In the genomic region with DNA sequence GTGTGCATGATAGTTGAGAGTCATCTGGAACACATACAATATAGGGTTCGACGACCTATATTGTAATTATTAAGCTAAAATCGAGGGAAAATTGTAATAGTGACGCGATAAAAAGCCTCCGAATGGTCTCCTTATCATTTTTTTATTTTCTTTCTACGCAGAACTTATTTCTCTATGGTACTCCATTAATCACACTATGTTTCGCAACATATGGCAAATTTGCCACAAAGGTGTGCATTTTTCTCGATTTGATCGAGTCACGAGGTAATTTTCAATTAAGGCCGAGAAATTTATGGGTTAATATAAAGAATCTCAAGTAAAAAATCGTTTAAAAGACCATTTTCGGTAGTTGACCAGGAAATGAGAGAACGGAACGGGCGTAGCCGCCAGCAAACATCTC, we compare ENCODE assay signal across 5 worm cellular contexts.
A peak's percentile ranks its signal among the peaks of the same experiment; 100 is the strongest.
TF ChIP-seq lines count a peak whose summit lies in the region.

A gene (minus strand): TSS at position 24 of the 400 bp plus-strand sequence.

TF ChIP-seq in whole organism, L1 larva, 84 proteins besides CTCF, POLR2A, EP300 and RAD21 (continues in another document):
- TF ChIP-seq nhr-20 (tag; optimal IDR thresholded peaks at IDR 0.05; lab: Kevin White, UChicago) (no peak), nhr-85 (tag; lab: Kevin White, UChicago) (peak; percentile 20), alr-1 (tag; optimal IDR thresholded peaks at IDR 0.05; lab: Kevin White, UChicago; ENCODE audit: borderline replicate concordance) (no peak), lsy-2 (tag; optimal IDR thresholded peaks at IDR 0.05; lab: Kevin White, UChicago) (no peak), aha-1 (tag; optimal IDR thresholded peaks at IDR 0.05; lab: Kevin White, UChicago) (no peak), elt-2 (tag; optimal IDR thresholded peaks at IDR 0.05; lab: Kevin White, UChicago) (peak; percentile 38), swsn-7 (tag; optimal IDR thresholded peaks at IDR 0.05; lab: Kevin White, UChicago) (no peak), efl-1 (optimal IDR thresholded peaks at IDR 0.05; lab: Kevin White, UChicago) (no peak), efl-1 (GFP tag; optimal IDR thresholded peaks at IDR 0.05 in 1 of 2; lab: Kevin White, UChicago) (peak in 1 of 2 experiments; percentile 9), ceh-63 (GFP tag; optimal IDR thresholded peaks at IDR 0.05; lab: Kevin White, UChicago) (no peak), unc-98 (GFP tag; IDR thresholded peaks at IDR 0.05; lab: Robert Waterston, UW) (no peak), mab-9 (GFP tag; IDR thresholded peaks at IDR 0.05; lab: Robert Waterston, UW) (no peak), nhr-77 (tag; optimal IDR thresholded peaks at IDR 0.05; lab: Kevin White, UChicago) (no peak), Y116A8C.19 (tag; optimal IDR thresholded peaks at IDR 0.05; lab: Kevin White, UChicago; ENCODE audit: borderline replicate concordance) (no peak), nhr-237 (tag; optimal IDR thresholded peaks at IDR 0.05; lab: Kevin White, UChicago) (no peak), skn-1 (tag; optimal IDR thresholded peaks at IDR 0.05; lab: Kevin White, UChicago) (no peak), zag-1 (tag; optimal IDR thresholded peaks at IDR 0.05; lab: Kevin White, UChicago) (no peak), lin-35 (GFP tag; optimal IDR thresholded peaks at IDR 0.05; lab: Kevin White, UChicago) (no peak)

TF ChIP-seq in whole organism, L2 larva, 48 proteins besides CTCF, POLR2A, EP300 and RAD21:
- TF ChIP-seq crh-2 (tag; optimal IDR thresholded peaks at IDR 0.05; lab: Kevin White, UChicago) (peak; percentile 38), sma-9 (GFP tag; optimal IDR thresholded peaks at IDR 0.05; lab: Kevin White, UChicago) (peak; percentile 31), sma-9 (tag; optimal IDR thresholded peaks at IDR 0.05; lab: Kevin White, UChicago) (no peak), lin-11 (tag; optimal IDR thresholded peaks at IDR 0.05; lab: Kevin White, UChicago) (no peak), fos-1 (tag; optimal IDR thresholded peaks at IDR 0.05; lab: Kevin White, UChicago) (peak; percentile 75)

TF ChIP-seq in whole organism, L3 larva, 47 proteins besides CTCF, POLR2A, EP300 and RAD21:
- TF ChIP-seq zag-1 (tag; optimal IDR thresholded peaks at IDR 0.05; lab: Kevin White, UChicago): no peak
- no peak for TF ChIP-seq nhr-25 (tag; optimal IDR thresholded peaks at IDR 0.05; lab: Kevin White, UChicago)
- TF ChIP-seq fkh-10 (GFP tag; optimal IDR thresholded peaks at IDR 0.05; lab: Kevin White, UChicago): no peak
- no peak for TF ChIP-seq sea-2 (GFP tag; optimal IDR thresholded peaks at IDR 0.05; lab: Kevin White, UChicago)
- no peak for TF ChIP-seq unc-62 (GFP tag; optimal IDR thresholded peaks at IDR 0.05; lab: Kevin White, UChicago)
- no peak for TF ChIP-seq lin-39 (tag; optimal IDR thresholded peaks at IDR 0.05; lab: Kevin White, UChicago)
- TF ChIP-seq jun-1 (tag; optimal IDR thresholded peaks at IDR 0.05; lab: Kevin White, UChicago): peak; percentile 12
- peak; percentile 24 for TF ChIP-seq nhr-23 (tag; optimal IDR thresholded peaks at IDR 0.05; lab: Kevin White, UChicago)
- no peak for TF ChIP-seq nhr-12 (tag; optimal IDR thresholded peaks at IDR 0.05; lab: Kevin White, UChicago)
- no peak for TF ChIP-seq nhr-11 (tag; optimal IDR thresholded peaks at IDR 0.05; lab: Kevin White, UChicago)
- peak; percentile 76 for TF ChIP-seq elt-2 (tag; optimal IDR thresholded peaks at IDR 0.05; lab: Kevin White, UChicago)
- TF ChIP-seq pqm-1 (tag; optimal IDR thresholded peaks at IDR 0.05; lab: Kevin White, UChicago): peak; percentile 63

TF ChIP-seq in whole organism, L4 larva, 104 proteins besides CTCF, POLR2A, EP300 and RAD21 (continues in another document):
- TF ChIP-seq ama-1 (optimal IDR thresholded peaks at IDR 0.05; lab: Kevin White, UChicago): no peak
- TF ChIP-seq zfp-3 (GFP tag; conservative IDR thresholded peaks at IDR 0.05; lab: Robert Waterston, UW): no peak
- TF ChIP-seq egl-43 (GFP tag; IDR thresholded peaks at IDR 0.05; lab: Robert Waterston, UW): no peak
- no peak for TF ChIP-seq zip-11 (GFP tag; IDR thresholded peaks at IDR 0.05; lab: Robert Waterston, UW)
- no peak for TF ChIP-seq snpc-4 (tag; optimal IDR thresholded peaks at IDR 0.05; lab: Kevin White, UChicago)
- TF ChIP-seq daf-19 (GFP tag; conservative IDR thresholded peaks at IDR 0.05; lab: Robert Waterston, UW): no peak
- no peak for TF ChIP-seq dmd-6 (GFP tag; IDR thresholded peaks at IDR 0.05; lab: Robert Waterston, UW)
- TF ChIP-seq lin-39 (tag; optimal IDR thresholded peaks at IDR 0.05; lab: Kevin White, UChicago): no peak
- no peak for TF ChIP-seq madf-9 (GFP tag; conservative IDR thresholded peaks at IDR 0.05; lab: Robert Waterston, UW)
- no peak for TF ChIP-seq D1046.2 (GFP tag; IDR thresholded peaks at IDR 0.05; lab: Robert Waterston, UW)
- no peak for TF ChIP-seq daf-12 (tag; optimal IDR thresholded peaks at IDR 0.05; lab: Kevin White, UChicago)
- TF ChIP-seq fos-1 (tag; optimal IDR thresholded peaks at IDR 0.05; lab: Kevin White, UChicago): no peak
- TF ChIP-seq hlh-11 (tag; optimal IDR thresholded peaks at IDR 0.05; lab: Kevin White, UChicago): peak; percentile 56
- TF ChIP-seq nhr-28 (tag; optimal IDR thresholded peaks at IDR 0.05; lab: Kevin White, UChicago): peak; percentile 70
- TF ChIP-seq nhr-25 (tag; optimal IDR thresholded peaks at IDR 0.05; lab: Kevin White, UChicago; ENCODE audit: borderline replicate concordance, insufficient read depth): no peak
- no peak for TF ChIP-seq zip-2 (tag; optimal IDR thresholded peaks at IDR 0.05; lab: Kevin White, UChicago)
- TF ChIP-seq Y5F2A.4 (GFP tag; optimal IDR thresholded peaks at IDR 0.05; lab: Kevin White, UChicago): no peak
- TF ChIP-seq aha-1 (tag; lab: Kevin White, UChicago): peak; percentile 91
- TF ChIP-seq duxl-1 (tag; optimal IDR thresholded peaks at IDR 0.05; lab: Kevin White, UChicago; ENCODE audit: poor library complexity): no peak
- TF ChIP-seq php-3 (GFP tag; IDR thresholded peaks at IDR 0.05; lab: Robert Waterston, UW): 0 out of 2 replicates have a peak, but pooled peaks have one; percentile 50
- TF ChIP-seq sdz-12 (GFP tag; optimal IDR thresholded peaks at IDR 0.05; lab: Kevin White, UChicago): no peak
- TF ChIP-seq mdl-1 (tag; optimal IDR thresholded peaks at IDR 0.05; lab: Kevin White, UChicago): no peak
- TF ChIP-seq ztf-11 (tag; optimal IDR thresholded peaks at IDR 0.05; lab: Kevin White, UChicago): no peak
- TF ChIP-seq ces-1 (GFP tag; optimal IDR thresholded peaks at IDR 0.05; lab: Kevin White, UChicago): no peak
- peak; percentile 37 for TF ChIP-seq mep-1 (tag; optimal IDR thresholded peaks at IDR 0.05; lab: Kevin White, UChicago)
- no peak for TF ChIP-seq mxl-3 (GFP tag; optimal IDR thresholded peaks at IDR 0.05; lab: Kevin White, UChicago)
- no peak for TF ChIP-seq zfp-2 (tag; optimal IDR thresholded peaks at IDR 0.05; lab: Kevin White, UChicago)
- TF ChIP-seq unc-130 (GFP tag; optimal IDR thresholded peaks at IDR 0.05; lab: Kevin White, UChicago): no peak
- no peak for TF ChIP-seq Y75B8A.6 (GFP tag; IDR thresholded peaks at IDR 0.05; lab: Robert Waterston, UW)
- TF ChIP-seq vab-7 (GFP tag; IDR thresholded peaks at IDR 0.05; lab: Robert Waterston, UW): no peak

TF ChIP-seq in whole organism, young adult, 124 proteins besides CTCF, POLR2A, EP300 and RAD21:
- TF ChIP-seq F23B12.7 (tag; optimal IDR thresholded peaks at IDR 0.05; lab: Kevin White, UChicago; ENCODE audit: insufficient read depth) (peak; percentile 3), mes-4 (tag; optimal IDR thresholded peaks at IDR 0.05; lab: Kevin White, UChicago) (no peak), mcd-1 (GFP tag; IDR thresholded peaks at IDR 0.05; lab: Robert Waterston, UW) (no peak), die-1 (tag; optimal IDR thresholded peaks at IDR 0.05; lab: Kevin White, UChicago) (no peak), cebp-1 (GFP tag; IDR thresholded peaks at IDR 0.05; lab: Robert Waterston, UW) (peak; percentile 66; the same call in 1 of the 2 replicates), cebp-1 (tag; optimal IDR thresholded peaks at IDR 0.05; lab: Kevin White, UChicago) (peak; percentile 86), ceh-58 (GFP tag; IDR thresholded peaks at IDR 0.05; lab: Robert Waterston, UW) (no peak), lsy-27 (tag; optimal IDR thresholded peaks at IDR 0.05; lab: Kevin White, UChicago; ENCODE audit: borderline replicate concordance, insufficient read depth) (no peak), hrde-1 (tag; optimal IDR thresholded peaks at IDR 0.05; lab: Kevin White, UChicago; ENCODE audit: borderline replicate concordance) (no peak), rpc-1 (optimal IDR thresholded peaks at IDR 0.05; lab: Kevin White, UChicago) (no peak), rpc-1 (tag; optimal IDR thresholded peaks at IDR 0.05; lab: Kevin White, UChicago) (no peak), pha-4 (tag; optimal IDR thresholded peaks at IDR 0.05; lab: Kevin White, UChicago) (no peak), nhr-80 (tag; optimal IDR thresholded peaks at IDR 0.05; lab: Kevin White, UChicago) (peak; percentile 66), aptf-2 (GFP tag; conservative IDR thresholded peaks at IDR 0.05; lab: Robert Waterston, UW) (no peak)
